Fruit fly (Drosophila melanogaster) whole organism, embryonic: ENCODE measurements around the gene CG14194.

ENCODE experiments used
- Adf1 ChIP-seq: fragments of 200-800 bp; sonication (Bioruptor generic); IDR thresholded peaks from 2 replicates; pipeline ENCODE4 v1.3.6; 2022; ENCODE audit warnings: missing biosample characterization, missing genetic modification characterization
- Atf3 ChIP-seq: fragments of 200-800 bp; sonication (Bioruptor generic); optimal IDR thresholded peaks from 3 replicates; lab custom pipeline; 2016; ENCODE audit warnings: missing biosample characterization, missing genetic modification characterization
- CG11398 ChIP-seq: fragments of 200-800 bp; sonication (Bioruptor generic); optimal IDR thresholded peaks from 2 replicates; lab custom pipeline; 2016; ENCODE audit warnings: missing biosample characterization, missing genetic modification characterization
- CG11456 ChIP-seq: fragments of 200-800 bp; sonication (Bioruptor generic); IDR thresholded peaks from 3 replicates; pipeline ENCODE4 v1.3.6; 2022; ENCODE audit warnings: missing biosample characterization, missing genetic modification characterization
- CG11504 ChIP-seq: fragments of 200-800 bp; sonication (Bioruptor generic); optimal IDR thresholded peaks from 3 replicates; lab custom pipeline; 2019; ENCODE audit warnings: missing biosample characterization, mild to moderate bottlenecking, missing genetic modification characterization, moderate library complexity
- CG11560 ChIP-seq: fragments of 200-800 bp; sonication (Bioruptor generic); IDR thresholded peaks from 3 replicates; pipeline ENCODE4 v1.3.6; 2022; ENCODE audit warnings: missing biosample characterization, missing genetic modification characterization
- CG11695 ChIP-seq: fragments of 200-800 bp; sonication (Bioruptor generic); IDR thresholded peaks from 3 replicates; pipeline ENCODE4 v1.3.6; 2022; ENCODE audit warnings: missing biosample characterization, missing genetic modification characterization
- CG12071 ChIP-seq: fragments of 200-800 bp; sonication (Bioruptor generic); optimal IDR thresholded peaks from 3 replicates; lab custom pipeline; 2018; ENCODE audit warnings: missing biosample characterization, mild to moderate bottlenecking, missing genetic modification characterization
- CG14710 ChIP-seq: fragments of 200-800 bp; sonication (Bioruptor generic); optimal IDR thresholded peaks from 3 replicates; lab custom pipeline; 2019; ENCODE audit warnings: missing biosample characterization, mild to moderate bottlenecking, missing genetic modification characterization, moderate library complexity
- CG15479 ChIP-seq: fragments of 200-800 bp; sonication (Bioruptor generic); optimal IDR thresholded peaks from 3 replicates; lab custom pipeline; 2019; ENCODE audit warnings: missing biosample characterization, mild to moderate bottlenecking, missing genetic modification characterization, moderate library complexity
- CG18011 ChIP-seq: fragments of 200-800 bp; sonication (Bioruptor generic); optimal IDR thresholded peaks from 2 replicates; lab custom pipeline; 2017; ENCODE audit warnings: missing biosample characterization, missing genetic modification characterization, mild to moderate bottlenecking, moderate library complexity, missing genotype
- CG18262 ChIP-seq: fragments of 200-800 bp; optimal IDR thresholded peaks from 3 replicates; lab custom pipeline; 2019; ENCODE audit warnings: missing biosample characterization, mild to moderate bottlenecking, missing genetic modification characterization, moderate library complexity
- CG2875 ChIP-seq: fragments of 200-800 bp; sonication (Bioruptor generic); optimal IDR thresholded peaks from 2 replicates; lab custom pipeline; 2017; ENCODE audit warnings: missing biosample characterization, mild to moderate bottlenecking, missing genetic modification characterization, missing genetic modification reagents
- CG32767 ChIP-seq: fragments of 200-800 bp; sonication (Bioruptor generic); IDR thresholded peaks from 2 replicates; pipeline ENCODE4 v1.3.6; 2022; ENCODE audit warnings: missing biosample characterization, missing genetic modification characterization
- CG4328 ChIP-seq: fragments of 200-800 bp; sonication (Bioruptor generic); optimal IDR thresholded peaks from 3 replicates; lab custom pipeline; 2017; ENCODE audit warnings: missing biosample characterization, missing genetic modification reagents, missing genetic modification characterization
- CG6272 ChIP-seq: fragments of 200-800 bp; sonication (Bioruptor generic); IDR thresholded peaks from 2 replicates; pipeline ENCODE4 v1.3.6; 2022; ENCODE audit warnings: missing biosample characterization, missing genetic modification characterization
- CG6683 ChIP-seq: fragments of 200-800 bp; sonication (Bioruptor generic); optimal IDR thresholded peaks from 2 replicates; lab custom pipeline; 2017; ENCODE audit warnings: missing biosample characterization, mild to moderate bottlenecking, missing genetic modification characterization, missing genetic modification reagents
- CG8388 ChIP-seq: fragments of 200-800 bp; sonication (Bioruptor generic); optimal IDR thresholded peaks from 2 replicates; lab custom pipeline; 2019; ENCODE audit warnings: missing biosample characterization, mild to moderate bottlenecking, missing genetic modification characterization, moderate library complexity
- CG9437 ChIP-seq: fragments of 200-800 bp; sonication (Bioruptor generic); optimal IDR thresholded peaks from 2 replicates; lab custom pipeline; 2018; ENCODE audit warnings: missing biosample characterization, mild to moderate bottlenecking, missing genetic modification characterization
- CG9797 ChIP-seq: fragments of 200-800 bp; sonication (Bioruptor generic); optimal IDR thresholded peaks from 3 replicates; lab custom pipeline; 2018; ENCODE audit warnings: missing biosample characterization, mild to moderate bottlenecking, missing genetic modification characterization
- CG9817 ChIP-seq: fragments of 200-800 bp; sonication (Bioruptor generic); optimal IDR thresholded peaks from 2 replicates; lab custom pipeline; 2018; ENCODE audit warnings: missing biosample characterization, mild to moderate bottlenecking, missing genetic modification characterization, moderate library complexity
- CG9932 ChIP-seq: fragments of 200-800 bp; sonication (Bioruptor generic); IDR thresholded peaks from 2 replicates; pipeline ENCODE4 v1.3.6; 2022; ENCODE audit warnings: missing biosample characterization, missing genetic modification characterization
- Camta ChIP-seq: fragments of 200-800 bp; sonication (Bioruptor generic); optimal IDR thresholded peaks from 2 replicates; lab custom pipeline; 2016; ENCODE audit warnings: missing biosample characterization, missing genetic modification characterization
- Chrac-16 ChIP-seq: fragments of 200-800 bp; sonication (Bioruptor generic); optimal IDR thresholded peaks from 3 replicates; lab custom pipeline; 2016; ENCODE audit warnings: missing biosample characterization, missing genetic modification characterization
- Deaf1 ChIP-seq: fragments of 200-800 bp; optimal IDR thresholded peaks from 3 replicates; lab custom pipeline; 2019; ENCODE audit warnings: missing biosample characterization, mild to moderate bottlenecking, missing genetic modification characterization, moderate library complexity
- E2f2 ChIP-seq: fragments of 200-800 bp; sonication (Bioruptor generic); IDR thresholded peaks from 2 replicates; pipeline ENCODE4 v1.3.6; 2022; ENCODE audit warnings: missing biosample characterization, missing genetic modification characterization
- HHEX ChIP-seq: fragments of 200-800 bp; sonication (Bioruptor generic); optimal IDR thresholded peaks from 3 replicates; lab custom pipeline; 2017; ENCODE audit warnings: missing biosample characterization, mild to moderate bottlenecking, missing genetic modification characterization, missing genetic modification reagents
- HmgD ChIP-seq: fragments of 200-800 bp; sonication (Bioruptor generic); optimal IDR thresholded peaks from 3 replicates; lab custom pipeline; 2016; ENCODE audit warnings: missing biosample characterization, missing genetic modification characterization
- Hr51 ChIP-seq, 2 experiments: fragments of 200-800 bp; sonication (Bioruptor generic); optimal IDR thresholded peaks; 2 replicates in 1 of 2; 3 replicates in 1 of 2; lab custom pipeline; 2016 to 2018; ENCODE audit warnings: missing biosample characterization in 2 of 2, missing genetic modification characterization in 2 of 2, mild to moderate bottlenecking in 1 of 2, moderate library complexity in 1 of 2
- Lpt ChIP-seq: fragments of >200 bp; optimal IDR thresholded peaks from 2 replicates; lab custom pipeline; 2018; ENCODE audit warnings: missing biosample characterization, missing genetic modification characterization
- MTF-1 ChIP-seq: fragments of 200-800 bp; sonication (Bioruptor generic); optimal IDR thresholded peaks from 2 replicates; lab custom pipeline; 2018; ENCODE audit warnings: missing biosample characterization, mild to moderate bottlenecking, missing genetic modification characterization, borderline replicate concordance
- Meics ChIP-seq: fragments of 200-800 bp; sonication (Bioruptor generic); optimal IDR thresholded peaks from 2 replicates; lab custom pipeline; 2017; ENCODE audit warnings: missing biosample characterization, mild to moderate bottlenecking, missing genetic modification characterization
- Myb ChIP-seq: fragments of 200-800 bp; sonication (Bioruptor generic); optimal IDR thresholded peaks from 2 replicates; lab custom pipeline; 2016; ENCODE audit warnings: missing biosample characterization, missing genetic modification characterization
- Poxn ChIP-seq: fragments of 200-800 bp; sonication (Bioruptor generic); IDR thresholded peaks from 2 replicates; pipeline ENCODE4 v1.3.6; 2022; ENCODE audit warnings: missing biosample characterization, missing genetic modification characterization
- Sox100B ChIP-seq: fragments of 200-800 bp; sonication (Bioruptor generic); optimal IDR thresholded peaks from 3 replicates; lab custom pipeline; 2018; ENCODE audit warnings: missing biosample characterization, mild to moderate bottlenecking, missing genetic modification characterization
- Sry-β ChIP-seq: fragments of 200-800 bp; sonication (Bioruptor generic); optimal IDR thresholded peaks from 2 replicates; lab custom pipeline; 2018; ENCODE audit warnings: missing biosample characterization, mild to moderate bottlenecking, missing genetic modification characterization, moderate library complexity
- Xrp1 ChIP-seq: fragments of 200-800 bp; sonication (Bioruptor generic); IDR thresholded peaks from 2 replicates; pipeline ENCODE4 v1.3.6; 2022; ENCODE audit warnings: missing biosample characterization, missing genetic modification characterization
- bigmax ChIP-seq: fragments of 200-800 bp; sonication (Bioruptor generic); optimal IDR thresholded peaks from 2 replicates; lab custom pipeline; 2018; ENCODE audit warnings: missing biosample characterization, mild to moderate bottlenecking, missing genetic modification characterization
- btn ChIP-seq: fragments of 200-800 bp; sonication (Bioruptor generic); optimal IDR thresholded peaks from 2 replicates; lab custom pipeline; 2016; ENCODE audit warnings: missing biosample characterization, missing genetic modification characterization
- cad ChIP-seq: fragments of >200 bp; optimal IDR thresholded peaks from 2 replicates; lab custom pipeline; 2017; ENCODE audit warnings: missing biosample characterization, missing genetic modification characterization
- chif ChIP-seq, 2 experiments: fragments of 200-800 bp; sonication (Bioruptor generic); optimal IDR thresholded peaks; 3 replicates each; lab custom pipeline; 2016; ENCODE audit warnings: missing biosample characterization in 2 of 2, missing genetic modification characterization in 2 of 2
- dimm ChIP-seq: fragments of 200-800 bp; sonication (Bioruptor generic); IDR thresholded peaks from 2 replicates; pipeline ENCODE4 v1.3.6; 2022; ENCODE audit warnings: missing biosample characterization, missing genetic modification characterization
- dpn ChIP-seq, 2 experiments: fragments of 200-800 bp; sonication (Bioruptor generic); optimal IDR thresholded peaks; 3 replicates each; lab custom pipeline; 2016; ENCODE audit warnings: missing biosample characterization in 2 of 2, missing genetic modification characterization in 2 of 2
- en ChIP-seq: fragments of 200-800 bp; sonication (Bioruptor generic); optimal IDR thresholded peaks from 2 replicates; lab custom pipeline; 2016; ENCODE audit warnings: missing biosample characterization, missing genetic modification characterization
- sens ChIP-seq: fragments of 200-800 bp; sonication (Bioruptor generic); peaks from one replicate; lab custom pipeline; 2016; ENCODE audit warnings: missing biosample characterization, missing genetic modification characterization
- sisA ChIP-seq: fragments of 200-800 bp; sonication (Bioruptor generic); IDR thresholded peaks from 2 replicates; pipeline ENCODE4 v1.3.6; 2022; ENCODE audit warnings: missing biosample characterization, missing genetic modification characterization
- tup ChIP-seq: fragments of 200-800 bp; sonication (Bioruptor generic); optimal IDR thresholded peaks from 2 replicates; lab custom pipeline; 2016; ENCODE audit warnings: missing biosample characterization, mild to moderate bottlenecking, missing genetic modification characterization, moderate library complexity
- unpg ChIP-seq: fragments of 200-800 bp; sonication (Bioruptor generic); optimal IDR thresholded peaks from 3 replicates; lab custom pipeline; 2018; ENCODE audit warnings: missing biosample characterization, mild to moderate bottlenecking, missing genetic modification characterization, moderate library complexity
- yki ChIP-seq: fragments of >200 bp; optimal IDR thresholded peaks from 3 replicates; lab custom pipeline; 2018
- z ChIP-seq: fragments of 200-800 bp; sonication (Bioruptor generic); IDR thresholded peaks from 3 replicates; pipeline ENCODE4 v1.3.6; 2022; ENCODE audit warnings: missing biosample characterization, missing genetic modification characterization

CG14194 gene

DNA sequence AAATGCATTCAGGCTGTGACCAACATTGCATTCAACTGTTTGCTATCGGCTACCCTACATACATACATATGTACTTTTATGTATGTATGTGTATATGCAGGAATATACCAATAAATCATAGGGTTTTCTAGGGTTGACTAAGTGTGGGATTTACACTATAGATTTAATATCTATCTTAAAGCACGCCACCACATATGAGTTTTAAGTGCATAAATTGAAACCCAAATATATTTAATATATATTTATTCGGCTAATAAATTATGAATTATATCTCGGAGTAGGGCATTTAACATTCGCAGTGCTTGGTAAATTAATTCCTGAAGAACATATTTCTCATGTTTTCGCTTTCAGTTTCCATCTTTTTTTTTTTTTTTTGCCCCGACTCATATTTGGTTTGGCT lies 33.4 kb upstream of the CG14194 start (continued):
- no peak for TF ChIP-seq CG6272 (GFP tag; lab: Robert Waterston, UW)
- peak; percentile 52 for TF ChIP-seq unpg (GFP tag; lab: Kevin White, UChicago)
- TF ChIP-seq Meics (GFP tag; lab: Kevin White, UChicago): no peak
- no peak for TF ChIP-seq en (GFP tag; lab: Kevin White, UChicago)
- TF ChIP-seq CG11398: no peak
- TF ChIP-seq CG6683: no peak
- TF ChIP-seq CG14710 (tag; lab: Kevin White, UChicago): peak; percentile 22
- TF ChIP-seq Sox100B (GFP tag; lab: Kevin White, UChicago): peak; percentile 19
- TF ChIP-seq Chrac-16 (GFP tag; lab: Kevin White, UChicago): no peak
- TF ChIP-seq CG8388 (GFP tag; lab: Kevin White, UChicago): peak; percentile 35
- TF ChIP-seq Lpt (GFP tag; lab: Kevin White, UChicago): no peak
- TF ChIP-seq CG9437 (GFP tag; lab: Kevin White, UChicago): no peak
- no peak for TF ChIP-seq HmgD (GFP tag; lab: Kevin White, UChicago)
- TF ChIP-seq CG32767 (GFP tag; lab: Robert Waterston, UW): no peak
- TF ChIP-seq CG11560: no peak
- TF ChIP-seq CG11695 (GFP tag; lab: Robert Waterston, UW): no peak
- peak in 1 of 2 experiments; percentile 26 for TF ChIP-seq Hr51 (GFP tag; optimal IDR thresholded peaks at IDR 0.05; lab: Kevin White, UChicago)
- TF ChIP-seq yki (lab: Kevin White, UChicago): no peak
- TF ChIP-seq dpn (GFP tag; optimal IDR thresholded peaks at IDR 0.05; lab: Kevin White, UChicago): no peak

DNA sequence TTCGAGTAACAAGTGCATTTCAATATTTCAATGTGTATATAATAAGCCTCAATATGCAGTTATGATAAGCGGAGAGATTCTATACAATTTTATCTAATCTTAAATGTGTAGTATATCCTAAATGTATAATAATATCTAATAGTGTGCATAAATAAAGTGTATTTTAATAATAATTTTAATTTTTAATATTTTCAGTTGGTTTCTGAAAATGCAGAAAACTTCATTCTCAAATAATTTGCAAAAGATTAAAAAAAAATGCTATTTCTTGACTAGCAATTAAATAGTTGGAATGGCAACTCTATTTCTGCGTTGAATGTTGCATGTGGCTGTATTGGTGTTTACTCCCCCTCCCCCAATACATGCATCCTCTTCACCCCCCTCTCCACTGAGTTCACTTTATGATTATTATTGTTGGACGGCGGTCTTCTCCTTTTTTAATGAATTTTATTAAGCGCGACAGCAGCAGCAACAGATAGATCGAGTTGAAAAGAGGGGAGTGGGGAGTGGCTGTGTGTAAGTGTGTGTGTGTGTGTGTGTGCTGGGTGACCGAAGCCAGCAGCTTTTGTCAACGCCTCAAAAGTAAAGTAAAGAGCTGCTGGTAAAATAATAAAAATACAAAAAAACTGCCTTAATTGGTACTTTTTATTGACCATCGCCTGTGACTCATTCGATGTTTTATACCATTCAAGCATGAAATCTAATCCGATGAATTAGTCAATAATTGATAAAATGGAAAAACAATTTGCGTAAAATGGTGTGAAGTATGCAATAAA lies 32.5 kb upstream of the CG14194 start:
- TF ChIP-seq chif (GFP tag; optimal IDR thresholded peaks at IDR 0.05; lab: Kevin White, UChicago) (no peak), Sry-β (GFP tag; lab: Kevin White, UChicago) (peak; percentile 71), cad (GFP tag; lab: Kevin White, UChicago) (no peak), CG15479 (GFP tag; lab: Kevin White, UChicago) (no peak), dimm (GFP tag; lab: Robert Waterston, UW) (no peak), Meics (GFP tag; lab: Kevin White, UChicago) (no peak), btn (GFP tag; lab: Kevin White, UChicago) (no peak), CG9817 (tag; lab: Kevin White, UChicago) (no peak), sisA (GFP tag; lab: Robert Waterston, UW) (no peak), z (0 out of 3 replicates have a peak, but pooled peaks have one; percentile 19), Atf3 (no peak), CG9797 (no peak), CG18262 (tag; lab: Kevin White, UChicago) (peak; percentile 28), CG18011 (GFP tag; lab: Kevin White, UChicago) (peak; percentile 72), CG4328 (no peak), tup (no peak), Deaf1 (tag; lab: Kevin White, UChicago) (no peak), MTF-1 (GFP tag; lab: Kevin White, UChicago) (no peak), Adf1 (GFP tag; lab: Robert Waterston, UW) (no peak), E2f2 (GFP tag; lab: Robert Waterston, UW) (no peak), Poxn (GFP tag; lab: Robert Waterston, UW) (no peak), unpg (GFP tag; lab: Kevin White, UChicago) (no peak), CG11456 (GFP tag; lab: Robert Waterston, UW) (no peak), CG11504 (tag; lab: Kevin White, UChicago) (peak; percentile 2), HHEX (GFP tag; lab: Kevin White, UChicago) (no peak), CG9932 (GFP tag; lab: Robert Waterston, UW) (no peak), CG2875 (GFP tag; lab: Kevin White, UChicago) (no peak), CG12071 (GFP tag; lab: Kevin White, UChicago) (no peak), Myb (GFP tag; lab: Kevin White, UChicago) (no peak), sens (GFP tag; lab: Kevin White, UChicago) (peak; percentile 62), bigmax (GFP tag; lab: Kevin White, UChicago) (no peak), Camta (GFP tag; lab: Kevin White, UChicago) (no peak), Xrp1 (GFP tag; lab: Robert Waterston, UW) (no peak)
